Fruit fly (Drosophila melanogaster): ENCODE data around the gene bnk.

The bnk gene

dm6 chr3R:31241109-31241508 is 47.9 kb downstream of the bnk start (continued):
- TF ChIP-seq dmrt99B (tag; optimal IDR thresholded peaks at IDR 0.05) (peak; percentile 17), Pdp1 (GFP tag; optimal IDR thresholded peaks at IDR 0.05) (peak in 1 of 2 experiments; percentile 18), Gsc (GFP tag; IDR thresholded peaks at IDR 0.05) (no peak), corto (GFP tag; optimal IDR thresholded peaks at IDR 0.05) (no peak), CG15601 (tag; optimal IDR thresholded peaks at IDR 0.05) (peak; percentile 11), trh (GFP tag; optimal IDR thresholded peaks at IDR 0.05) (no peak), CG10654 (GFP tag; optimal IDR thresholded peaks at IDR 0.05) (no peak), CG6813 (GFP tag; optimal IDR thresholded peaks at IDR 0.05) (peak; percentile 19), pros (GFP tag; optimal IDR thresholded peaks at IDR 0.05) (peak; percentile 63), CG3407 (GFP tag; optimal IDR thresholded peaks at IDR 0.05) (peak; percentile 2), lmd (GFP tag; IDR thresholded peaks at IDR 0.05) (no peak)

dm6 chr3R:31243079-31243668 is 50.0 kb downstream of the bnk start:
- TF ChIP-seq HHEX (GFP tag; optimal IDR thresholded peaks at IDR 0.05) (no peak), Sox102F (GFP tag; optimal IDR thresholded peaks at IDR 0.05) (peak; percentile 8), ems (GFP tag; optimal IDR thresholded peaks at IDR 0.05) (no peak), dmrt99B (tag; optimal IDR thresholded peaks at IDR 0.05) (peak; percentile 12), CG11696 (GFP tag; IDR thresholded peaks at IDR 0.05) (no peak), Dip3 (GFP tag; optimal IDR thresholded peaks at IDR 0.05) (no peak), bcd (GFP tag; optimal IDR thresholded peaks at IDR 0.05) (no peak), Xrp1 (GFP tag; IDR thresholded peaks at IDR 0.05) (0 out of 2 replicates have a peak, but pooled peaks have one; percentile 18), BtbVII (GFP tag; optimal IDR thresholded peaks at IDR 0.05) (no peak), CG8281 (tag; optimal IDR thresholded peaks at IDR 0.05) (peak; percentile 99), ci (GFP tag; IDR thresholded peaks at IDR 0.05) (0 out of 3 replicates have a peak, but pooled peaks have one; percentile 25), H15 (GFP tag; IDR thresholded peaks at IDR 0.05) (no peak), jumu (GFP tag; optimal IDR thresholded peaks at IDR 0.05) (no peak), Nf-YC (tag; optimal IDR thresholded peaks at IDR 0.05) (no peak), D19B (GFP tag; optimal IDR thresholded peaks at IDR 0.05) (no peak), eve (GFP tag; optimal IDR thresholded peaks at IDR 0.05) (peak in 1 of 2 experiments; percentile 72), ATbp (GFP tag; optimal IDR thresholded peaks at IDR 0.05) (no peak), CG4617 (GFP tag; optimal IDR thresholded peaks at IDR 0.05; ENCODE audit: borderline replicate concordance) (no peak), CG11504 (tag; optimal IDR thresholded peaks at IDR 0.05) (peak; percentile 8), CG7963 (GFP tag; IDR thresholded peaks at IDR 0.05; ENCODE audit: partially characterized antibody) (no peak), CG13624 (GFP tag; optimal IDR thresholded peaks at IDR 0.05) (no peak), onecut (GFP tag; IDR thresholded peaks at IDR 0.05) (no peak), dimm (GFP tag; IDR thresholded peaks at IDR 0.05) (no peak), pfk (GFP tag; optimal IDR thresholded peaks at IDR 0.05) (no peak), CG17802 (tag; optimal IDR thresholded peaks at IDR 0.05) (no peak), ato (GFP tag; IDR thresholded peaks at IDR 0.05; ENCODE audit: partially characterized antibody) (no peak), Hr51 (GFP tag; optimal IDR thresholded peaks at IDR 0.05) (peak in 1 of 2 experiments; percentile 17), CG15073 (GFP tag; optimal IDR thresholded peaks at IDR 0.05) (no peak), Drgx (GFP tag; IDR thresholded peaks at IDR 0.05) (peak; percentile 68), Lim3 (GFP tag; IDR thresholded peaks at IDR 0.05) (no peak)
